Worm (Caenorhabditis elegans): ENCODE data around the gene mog-5.

DNA sequence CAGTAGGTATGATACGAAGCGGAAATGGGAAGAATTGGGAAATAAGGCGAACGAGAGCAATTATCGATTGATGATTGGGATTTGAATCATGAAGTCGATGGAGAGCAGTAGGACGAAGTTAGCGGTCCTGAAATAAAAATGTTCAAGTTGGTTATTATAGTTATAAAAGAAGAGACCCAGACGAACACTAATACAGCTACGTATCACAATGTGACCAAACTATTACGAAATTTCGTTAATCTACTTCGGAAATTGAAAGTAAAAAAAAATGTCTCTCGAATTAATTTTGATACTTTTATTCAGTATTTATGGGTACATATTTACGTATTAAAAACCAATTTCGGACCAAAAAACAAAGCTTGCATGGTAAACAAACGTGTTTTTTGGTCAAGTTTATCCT, 27.1 kb downstream of the mog-5 start:
- no peak for TF ChIP-seq aly-2 (tag; optimal IDR thresholded peaks at IDR 0.05)
- TF ChIP-seq lin-11 (tag; optimal IDR thresholded peaks at IDR 0.05): no peak
- TF ChIP-seq ama-1 (optimal IDR thresholded peaks at IDR 0.05): no peak
- no peak for TF ChIP-seq unc-62 (GFP tag; optimal IDR thresholded peaks at IDR 0.05)
- no peak for TF ChIP-seq ztf-11 (tag; optimal IDR thresholded peaks at IDR 0.05)
